Fruit fly (Drosophila melanogaster) Kc167 (cell line): ENCODE results near the gene Hacd1.

Experiments
- Myc ChIP-seq: fragments of >200 bp; optimal IDR thresholded peaks from 2 replicates; lab custom pipeline; 2017; ENCODE audit warnings: missing external identifiers
- Sin3A ChIP-seq: fragments of >200 bp; optimal IDR thresholded peaks from 2 replicates; lab custom pipeline; 2018; ENCODE audit warnings: missing external identifiers
- h ChIP-seq: fragments of >200 bp; optimal IDR thresholded peaks from 3 replicates; lab custom pipeline; 2018; ENCODE audit warnings: missing external identifiers
- psq ChIP-seq: fragments of >200 bp; optimal IDR thresholded peaks from 2 replicates; lab custom pipeline; 2017; ENCODE audit warnings: missing external identifiers

DNA sequence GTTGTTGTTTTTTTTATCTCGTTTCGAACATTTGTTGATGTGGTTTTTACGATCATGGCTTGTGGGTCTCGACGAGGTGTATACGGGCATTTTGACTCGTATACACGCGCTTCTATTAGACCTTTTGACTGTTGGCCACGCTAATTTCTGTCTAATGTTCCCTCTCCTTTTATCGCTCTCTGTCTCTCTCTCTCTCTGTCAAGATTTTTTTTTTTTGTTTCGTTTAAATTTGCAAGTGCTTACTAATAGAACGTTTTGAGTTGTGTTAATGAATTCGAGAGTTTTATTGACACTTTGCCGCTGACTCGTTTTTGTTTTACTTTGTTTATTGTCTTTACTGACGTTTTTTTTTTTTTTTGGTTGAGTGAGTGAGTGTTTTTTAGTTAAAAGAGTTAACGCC is 31.7 kb downstream of the Hacd1 start:
- TF ChIP-seq psq (lab: Kevin White, UChicago) (no peak), Myc (no peak), h (no peak), Sin3A (no peak)
